Fruit fly (Drosophila melanogaster): ENCODE measurements around the gene sfl.
A peak's percentile ranks its signal among the peaks of the same experiment; 100 is the strongest.

DNA sequence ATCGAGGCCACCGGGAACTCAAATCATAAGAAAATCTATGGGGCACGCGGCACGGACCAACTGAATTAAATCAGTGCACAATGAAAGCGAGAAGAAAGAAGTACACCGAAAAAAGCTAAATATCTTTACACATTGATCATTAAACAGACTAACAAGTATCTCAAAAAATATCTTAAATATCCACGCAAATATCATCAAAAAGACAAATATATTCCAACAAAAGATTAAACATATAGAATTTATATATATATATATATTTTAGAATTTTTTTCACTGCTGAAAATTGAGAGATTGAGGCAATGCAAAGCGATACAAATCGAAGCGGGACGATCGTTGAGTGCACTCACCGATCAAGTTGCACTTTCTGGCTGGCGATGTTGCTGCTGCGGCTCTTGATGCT, 40.1 kb upstream of the sfl start:
- no peak for TF ChIP-seq CG8319 (GFP tag; optimal IDR thresholded peaks at IDR 0.05)
- peak; percentile 6 for TF ChIP-seq CG10631 (GFP tag; optimal IDR thresholded peaks at IDR 0.05)
- no peak for TF ChIP-seq CG9139 (GFP tag; optimal IDR thresholded peaks at IDR 0.05)
- no peak for TF ChIP-seq CG31627 (GFP tag; optimal IDR thresholded peaks at IDR 0.05)
- peak; percentile 22 for TF ChIP-seq OdsH (GFP tag; optimal IDR thresholded peaks at IDR 0.05)
- peak; percentile 32 for TF ChIP-seq Lpt (GFP tag; optimal IDR thresholded peaks at IDR 0.05)
- no peak for TF ChIP-seq CG34406 (GFP tag; optimal IDR thresholded peaks at IDR 0.05)
- TF ChIP-seq CG3919 (GFP tag; optimal IDR thresholded peaks at IDR 0.05), result peak; percentile 21
- TF ChIP-seq Gug (GFP tag; IDR thresholded peaks at IDR 0.05), result 0 out of 2 replicates have a peak, but pooled peaks have one; percentile 12
- no peak for TF ChIP-seq Sox102F (GFP tag; optimal IDR thresholded peaks at IDR 0.05)
- no peak for TF ChIP-seq CG1621 (tag; optimal IDR thresholded peaks at IDR 0.05)

Data from whole organism, prepupa.